Fruit fly (Drosophila melanogaster) S2 (cell line): ENCODE measurements around the gene Adi1.

Experiments used
- CG8478 ChIP-seq: fragments of >200 bp; optimal IDR thresholded peaks from 2 replicates; lab custom pipeline; 2018
- CTCF ChIP-seq, 2 experiments: fragments of >200 bp; optimal IDR thresholded peaks; 2 replicates each; lab custom pipeline; 2018

DNA sequence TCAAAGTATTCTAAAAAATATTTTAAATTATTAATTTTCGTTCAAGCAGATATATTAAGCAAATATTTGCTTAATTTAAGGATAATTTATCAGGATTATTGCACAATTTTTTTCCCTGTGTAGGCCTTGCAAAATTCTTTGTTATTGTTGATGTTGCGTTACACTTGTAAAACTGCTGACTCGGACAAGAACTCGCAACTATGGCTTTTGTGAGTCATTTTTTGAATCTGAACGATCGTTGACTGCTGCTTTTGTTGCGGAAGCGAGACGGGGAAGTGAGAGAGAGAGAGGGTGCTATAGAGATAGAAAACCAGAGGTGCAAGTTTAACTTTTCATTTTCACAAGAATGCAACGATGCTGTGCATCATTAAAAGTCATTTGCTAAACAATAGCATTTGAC lies 10.7 kb upstream of the Adi1 start:
- TF ChIP-seq CG8478 = no peak
- no peak for TF ChIP-seq CTCF (optimal IDR thresholded peaks at IDR 0.05; lab: Kevin White, UChicago)
